Fruit fly (Drosophila melanogaster): ENCODE results near the gene PpD3.

DNA sequence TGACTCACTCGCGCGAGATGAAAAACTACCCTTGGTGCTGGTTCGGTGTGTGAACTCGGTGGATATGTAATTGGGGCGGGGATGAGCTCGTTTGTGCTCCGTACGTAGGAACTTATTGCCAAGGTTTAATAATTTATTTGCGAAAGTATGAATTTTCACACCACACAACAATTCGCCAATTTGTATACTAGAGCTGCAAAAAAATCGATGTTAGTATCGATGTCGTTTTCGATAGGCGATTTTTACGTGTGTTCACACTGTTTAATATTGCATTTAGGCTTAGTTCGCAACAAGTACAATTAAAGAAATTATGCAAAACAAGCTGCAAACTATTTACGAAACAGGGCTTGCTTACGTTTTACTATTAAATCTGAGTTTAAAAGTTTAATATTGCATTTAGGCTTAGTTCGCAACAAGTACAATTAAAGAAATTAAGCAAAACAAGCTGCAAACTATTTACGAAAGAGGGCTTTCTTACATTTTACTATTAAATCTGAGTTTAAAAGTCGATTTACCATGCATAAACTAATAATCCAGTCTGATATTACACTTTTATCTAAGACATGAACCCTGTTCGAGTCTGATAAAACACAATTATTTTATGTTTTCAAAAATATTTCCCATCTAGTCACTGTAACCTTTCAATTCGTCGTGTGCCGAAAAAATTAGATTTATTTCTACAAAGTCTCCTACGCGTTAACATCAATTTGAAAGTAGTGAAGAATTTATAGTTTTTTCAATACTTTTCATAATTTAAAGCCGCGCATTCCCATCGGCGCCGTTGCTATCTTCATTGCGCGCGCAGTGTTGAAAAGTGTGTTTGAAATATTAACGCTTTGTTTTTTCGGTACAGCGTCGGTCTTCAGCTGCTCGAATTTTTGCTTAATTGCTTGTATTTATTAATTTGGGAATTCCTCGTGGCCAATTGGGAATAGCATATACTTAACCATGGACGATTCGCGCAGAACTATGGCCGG is 15.6 kb downstream of the PpD3 start, which contains the start of the genes Snap24 and CG8478:
- TF ChIP-seq psq (optimal IDR thresholded peaks at IDR 0.05) (no peak), pan (optimal IDR thresholded peaks at IDR 0.05) (no peak)
